Fruit fly (Drosophila melanogaster) whole organism, wandering third instar larva: Measurements from ENCODE around the gene Corp.

Source experiments
- Dfd ChIP-seq: fragments of >200 bp; optimal IDR thresholded peaks from 2 replicates; lab custom pipeline; 2017; ENCODE audit warnings: missing biosample characterization, missing genetic modification characterization
- ey ChIP-seq: fragments of 200-800 bp; sonication (Bioruptor generic); optimal IDR thresholded peaks from 2 replicates; lab custom pipeline; 2016; ENCODE audit warnings: missing biosample characterization, missing genetic modification characterization
- pan ChIP-seq: fragments of >200 bp; optimal IDR thresholded peaks from 2 replicates; lab custom pipeline; 2017
- psq ChIP-seq: fragments of 200-800 bp; sonication (Bioruptor generic); optimal IDR thresholded peaks from 3 replicates; lab custom pipeline; 2017; ENCODE audit warnings: missing biosample characterization, mild to moderate bottlenecking, missing genetic modification characterization, moderate library complexity

DNA sequence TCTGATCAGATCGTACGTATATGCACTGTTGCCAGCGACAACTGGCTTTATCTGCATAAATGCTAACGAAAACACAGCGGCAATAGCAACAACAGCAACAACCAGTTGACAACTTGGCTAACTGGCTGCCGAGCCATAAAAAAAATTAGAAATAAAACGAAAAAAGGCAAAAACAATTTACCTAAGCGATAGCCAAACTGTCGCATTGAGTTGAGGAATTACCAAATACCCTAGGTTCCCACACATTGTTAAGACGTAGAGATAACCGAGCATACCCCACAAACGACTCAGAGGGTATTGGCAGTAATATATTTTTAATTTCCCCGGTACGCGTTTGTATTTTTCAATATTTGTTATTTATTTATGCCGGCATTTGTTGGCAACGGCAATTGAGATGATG, 38.0 kb downstream of the Corp start:
- TF ChIP-seq pan (lab: Kevin White, UChicago) = no peak
- peak; percentile 18 for TF ChIP-seq psq (GFP tag; lab: Kevin White, UChicago)
- TF ChIP-seq Dfd (GFP tag; lab: Kevin White, UChicago) = no peak
- peak; percentile 63 for TF ChIP-seq ey
